Fruit fly (Drosophila melanogaster): ENCODE results near the gene CAH2.

Gene CAH2

dm6 chr3L:12193485-12193884, 16.1 kb downstream of the CAH2 start, which contains the start of gene thoc6 (continued):
- TF ChIP-seq crp (GFP tag; optimal IDR thresholded peaks at IDR 0.05) (no peak), CG1603 (tag; optimal IDR thresholded peaks at IDR 0.05) (no peak), gfzf (GFP tag; optimal IDR thresholded peaks at IDR 0.05) (peak; percentile 75), wek (GFP tag; optimal IDR thresholded peaks at IDR 0.05) (no peak), Ada2b (GFP tag; IDR thresholded peaks at IDR 0.05) (no peak), br (optimal IDR thresholded peaks at IDR 0.05) (no peak), E2f2 (GFP tag; IDR thresholded peaks at IDR 0.05) (0 out of 2 replicates have a peak, but pooled peaks have one; percentile 38), seq (GFP tag; IDR thresholded peaks at IDR 0.05) (no peak), CG8290 (GFP tag; optimal IDR thresholded peaks at IDR 0.05) (no peak), CG8290 (tag; optimal IDR thresholded peaks at IDR 0.05) (no peak), crol (GFP tag; IDR thresholded peaks at IDR 0.05) (no peak), CG12744 (GFP tag; optimal IDR thresholded peaks at IDR 0.05) (no peak), Lhr (GFP tag; optimal IDR thresholded peaks at IDR 0.05) (peak; percentile 16), HHEX (GFP tag; optimal IDR thresholded peaks at IDR 0.05) (no peak), cg (GFP tag; optimal IDR thresholded peaks at IDR 0.05) (no peak), CG4730 (GFP tag; IDR thresholded peaks at IDR 0.05) (no peak), Xbp1 (GFP tag; optimal IDR thresholded peaks at IDR 0.05) (no peak), CG13287 (GFP tag; IDR thresholded peaks at IDR 0.05; ENCODE audit: partially characterized antibody) (peak; percentile 30; the same call in 1 of the 2 replicates)

- TF ChIP-seq CG12769 (tag; optimal IDR thresholded peaks at IDR 0.05), result peak; percentile 2
- TF ChIP-seq Ets65A (GFP tag), result peak; percentile 34
- peak; percentile 7 for TF ChIP-seq CG13894 (tag; optimal IDR thresholded peaks at IDR 0.05)
- TF ChIP-seq Sin3A (optimal IDR thresholded peaks at IDR 0.05), result no peak
- no peak for TF ChIP-seq CG17328 (GFP tag; IDR thresholded peaks at IDR 0.05)
Observed at dm6 chr3L:12197491-12197890, 20.1 kb downstream of the CAH2 start, which contains the start of gene CG11529. Gene CG11529 (plus strand): TSS chr3L:12197791.

- no peak for TF ChIP-seq CG14667 (GFP tag; IDR thresholded peaks at IDR 0.05)
- TF ChIP-seq CG12769 (tag; optimal IDR thresholded peaks at IDR 0.05), result peak; percentile 58
- TF ChIP-seq pzg (GFP tag; optimal IDR thresholded peaks at IDR 0.05), result no peak
- peak; percentile 96 for TF ChIP-seq sd (tag; optimal IDR thresholded peaks at IDR 0.05)
- no peak for TF ChIP-seq peb (GFP tag; IDR thresholded peaks at IDR 0.05)
- TF ChIP-seq sna (GFP tag; IDR thresholded peaks at IDR 0.05; ENCODE audit: partially characterized antibody), result no peak
Observed at dm6 chr3L:12202980-12203379, 25.6 kb downstream of the CAH2 start.

dm6 chr3L:12203736-12204135, 26.3 kb downstream of the CAH2 start, which contains the start of gene Ak1:
Gene Ak1 (minus strand): TSS chr3L:12204082.
- peak; percentile 42 for TF ChIP-seq HmgZ (tag; optimal IDR thresholded peaks at IDR 0.05)
- peak; percentile 37; the same call in 1 of the 2 replicates for TF ChIP-seq Rfx (GFP tag; IDR thresholded peaks at IDR 0.05)
- no peak for TF ChIP-seq CG17361 (GFP tag; IDR thresholded peaks at IDR 0.05)
- peak; percentile 84 for TF ChIP-seq Deaf1 (tag; optimal IDR thresholded peaks at IDR 0.05)
- no peak for TF ChIP-seq CG1602 (GFP tag; optimal IDR thresholded peaks at IDR 0.05)
- no peak for TF ChIP-seq Bdp1 (GFP tag; optimal IDR thresholded peaks at IDR 0.05)
- TF ChIP-seq CG6765 (GFP tag; optimal IDR thresholded peaks at IDR 0.05), result peak; percentile 41
- TF ChIP-seq CG14014 (GFP tag; IDR thresholded peaks at IDR 0.05), result 0 out of 2 replicates have a peak, but pooled peaks have one; percentile 8
- TF ChIP-seq CG32532 (GFP tag; IDR thresholded peaks at IDR 0.05), result peak; percentile 32; the same call in 1 of the 2 replicates
- TF ChIP-seq sob (GFP tag; IDR thresholded peaks at IDR 0.05), result peak; percentile 33; the same call in 1 of the 2 replicates
- TF ChIP-seq hkb (optimal IDR thresholded peaks at IDR 0.05), result no peak
- TF ChIP-seq hkb (GFP tag; IDR thresholded peaks at IDR 0.05), result 0 out of 2 replicates have a peak, but pooled peaks have one; percentile 15
- peak in 1 of 2 experiments; percentile 23 for TF ChIP-seq Trl (optimal IDR thresholded peaks at IDR 0.05)
- TF ChIP-seq Trl (GFP tag; optimal IDR thresholded peaks at IDR 0.05), result no peak
- peak; percentile 9 for TF ChIP-seq CG12659 (GFP tag; optimal IDR thresholded peaks at IDR 0.05)
- no peak for TF ChIP-seq CG11456 (GFP tag; IDR thresholded peaks at IDR 0.05)
- peak; percentile 37 for TF ChIP-seq Dref (GFP tag; IDR thresholded peaks at IDR 0.05)
- peak; percentile 28 for TF ChIP-seq Fer1 (GFP tag; optimal IDR thresholded peaks at IDR 0.05)
- peak; percentile 6 for TF ChIP-seq CG3281 (GFP tag; optimal IDR thresholded peaks at IDR 0.05)
- 0 out of 2 replicates have a peak, but pooled peaks have one; percentile 8 for TF ChIP-seq Awh (GFP tag; IDR thresholded peaks at IDR 0.05)
- TF ChIP-seq exex (tag; optimal IDR thresholded peaks at IDR 0.05), result peak; percentile 9
- no peak for TF ChIP-seq chif (GFP tag; optimal IDR thresholded peaks at IDR 0.05)
